Worm (Caenorhabditis elegans): Measurements from ENCODE around the gene kdin-1.

kdin-1 gene

ce11 chrIV:11031640-11032039, 6.8 kb upstream of the kdin-1 start (continued):
- TF ChIP-seq spr-3 (GFP tag; optimal IDR thresholded peaks at IDR 0.05) (no peak), ztf-7 (tag; optimal IDR thresholded peaks at IDR 0.05) (peak; percentile 94), daf-12 (tag; optimal IDR thresholded peaks at IDR 0.05) (no peak), vab-7 (GFP tag; IDR thresholded peaks at IDR 0.05) (no peak), F10B5.3 (tag; optimal IDR thresholded peaks at IDR 0.05) (no peak), R02D3.7 (tag; optimal IDR thresholded peaks at IDR 0.05) (no peak), egl-27 (tag; optimal IDR thresholded peaks at IDR 0.05) (no peak), Y75B8A.6 (GFP tag; IDR thresholded peaks at IDR 0.05) (no peak), mxl-2 (GFP tag; conservative IDR thresholded peaks at IDR 0.05) (no peak), ceh-28 (tag; optimal IDR thresholded peaks at IDR 0.05) (no peak), lin-39 (tag; optimal IDR thresholded peaks at IDR 0.05) (no peak), zip-2 (tag; optimal IDR thresholded peaks at IDR 0.05) (no peak), fos-1 (tag; optimal IDR thresholded peaks at IDR 0.05) (no peak), F37D6.2 (tag; optimal IDR thresholded peaks at IDR 0.05) (no peak)

ce11 chrIV:11032288-11032687, 6.2 kb upstream of the kdin-1 start, which contains the start of gene hrg-6:
hrg-6 (plus strand) TSS chrIV:11032588.
- no peak for TF ChIP-seq Y5F2A.4 (GFP tag; optimal IDR thresholded peaks at IDR 0.05)
- TF ChIP-seq unc-62 (GFP tag; optimal IDR thresholded peaks at IDR 0.05 in 1 of 2): peak in 1 of 2 experiments; percentile 26
- TF ChIP-seq unc-62 (tag; optimal IDR thresholded peaks at IDR 0.05): no peak

- no peak for TF ChIP-seq aly-2 (tag; optimal IDR thresholded peaks at IDR 0.05)
- peak; percentile 58 for TF ChIP-seq mes-2 (tag; optimal IDR thresholded peaks at IDR 0.05; ENCODE audit: poor library complexity, severe bottlenecking)
- TF ChIP-seq ZK546.5 (tag; optimal IDR thresholded peaks at IDR 0.05): no peak
- no peak for TF ChIP-seq pha-4 (GFP tag; IDR thresholded peaks at IDR 0.05)
- TF ChIP-seq pha-4 (tag; optimal IDR thresholded peaks at IDR 0.05): peak; percentile 87
- no peak for TF ChIP-seq fos-1 (tag; optimal IDR thresholded peaks at IDR 0.05)
- no peak for TF ChIP-seq tra-1 (GFP tag; IDR thresholded peaks at IDR 0.05)
- no peak for TF ChIP-seq nhr-48 (tag; optimal IDR thresholded peaks at IDR 0.05)
- TF ChIP-seq T26A8.4 (GFP tag; IDR thresholded peaks at IDR 0.05): no peak
- no peak for TF ChIP-seq tag-97 (GFP tag; IDR thresholded peaks at IDR 0.05)
- TF ChIP-seq spr-1 (tag; optimal IDR thresholded peaks at IDR 0.05): peak; percentile 20
- no peak for TF ChIP-seq F10B5.3 (tag; optimal IDR thresholded peaks at IDR 0.05)
- no peak for TF ChIP-seq zip-2 (tag; optimal IDR thresholded peaks at IDR 0.05)
- TF ChIP-seq ztf-11 (tag; optimal IDR thresholded peaks at IDR 0.05): no peak
- TF ChIP-seq ama-1 (optimal IDR thresholded peaks at IDR 0.05): no peak
- TF ChIP-seq saeg-2 (GFP tag; IDR thresholded peaks at IDR 0.05): no peak
- peak; percentile 38 for TF ChIP-seq nhr-6 (tag; optimal IDR thresholded peaks at IDR 0.05)
- no peak for TF ChIP-seq egl-43 (GFP tag; IDR thresholded peaks at IDR 0.05)
- no peak for TF ChIP-seq ceh-28 (tag; optimal IDR thresholded peaks at IDR 0.05)
- TF ChIP-seq mdl-1 (tag; optimal IDR thresholded peaks at IDR 0.05): peak in 1 of 2 experiments; percentile 46
- TF ChIP-seq lim-7 (GFP tag; IDR thresholded peaks at IDR 0.05): no peak
- no peak for TF ChIP-seq mxl-2 (GFP tag; conservative IDR thresholded peaks at IDR 0.05)
- TF ChIP-seq Y48G9A.11 (GFP tag; IDR thresholded peaks at IDR 0.05): no peak
- TF ChIP-seq unc-39 (tag; optimal IDR thresholded peaks at IDR 0.05): no peak
- TF ChIP-seq T20F7.1 (GFP tag; optimal IDR thresholded peaks at IDR 0.05): no peak
- TF ChIP-seq nhr-11 (tag; optimal IDR thresholded peaks at IDR 0.05): peak; percentile 60
- no peak for TF ChIP-seq set-16 (GFP tag; IDR thresholded peaks at IDR 0.05)
- TF ChIP-seq pqm-1 (tag; optimal IDR thresholded peaks at IDR 0.05): peak; percentile 20
- TF ChIP-seq cey-2 (tag; optimal IDR thresholded peaks at IDR 0.05; ENCODE audit: borderline replicate concordance, insufficient read depth): no peak
- peak; percentile 66 for TF ChIP-seq rbr-2 (tag; optimal IDR thresholded peaks at IDR 0.05)
- TF ChIP-seq ceh-32 (tag; optimal IDR thresholded peaks at IDR 0.05; ENCODE audit: poor library complexity): no peak
- peak; percentile 65 for TF ChIP-seq hlh-11 (tag; optimal IDR thresholded peaks at IDR 0.05)
- no peak for TF ChIP-seq snpc-1.2 (GFP tag; IDR thresholded peaks at IDR 0.05)
- TF ChIP-seq madf-5 (GFP tag; IDR thresholded peaks at IDR 0.05): no peak
- no peak for TF ChIP-seq lir-3 (tag; optimal IDR thresholded peaks at IDR 0.05)
- no peak for TF ChIP-seq zfp-3 (GFP tag; conservative IDR thresholded peaks at IDR 0.05)
- TF ChIP-seq nhr-76 (tag; optimal IDR thresholded peaks at IDR 0.05): no peak
Observed at ce11 chrIV:11036222-11036621, 2.2 kb upstream of the kdin-1 start, which contains the start of gene fkb-1. fkb-1 (plus strand) TSS chrIV:11036582.
